Fruit fly (Drosophila melanogaster): ENCODE measurements around the gene Asciz.
A peak's percentile ranks its signal among the peaks of the same experiment; 100 is the strongest.

The Asciz gene

dm6 chr3L:3134064-3134545 lies 31.9 kb downstream of the Asciz start (continued):
- TF ChIP-seq CG4282 (GFP tag; optimal IDR thresholded peaks at IDR 0.05), result no peak
- TF ChIP-seq Oaz (GFP tag; IDR thresholded peaks at IDR 0.05), result no peak
- no peak for TF ChIP-seq CG7928 (GFP tag; optimal IDR thresholded peaks at IDR 0.05)
- TF ChIP-seq slp2 (GFP tag; optimal IDR thresholded peaks at IDR 0.05), result no peak
- no peak for TF ChIP-seq CG12769 (tag; optimal IDR thresholded peaks at IDR 0.05)
- TF ChIP-seq CG9215 (GFP tag; IDR thresholded peaks at IDR 0.05), result no peak
- no peak for TF ChIP-seq CG17359 (tag; optimal IDR thresholded peaks at IDR 0.05)
- TF ChIP-seq CG15073 (GFP tag; optimal IDR thresholded peaks at IDR 0.05), result no peak
- TF ChIP-seq zfh2 (GFP tag; optimal IDR thresholded peaks at IDR 0.05), result no peak
- peak; percentile 20 for TF ChIP-seq CG8924 (tag; optimal IDR thresholded peaks at IDR 0.05)
- TF ChIP-seq zen (tag; optimal IDR thresholded peaks at IDR 0.05), result no peak
- TF ChIP-seq Mes4 (GFP tag; optimal IDR thresholded peaks at IDR 0.05), result no peak
- TF ChIP-seq Lim3 (GFP tag; IDR thresholded peaks at IDR 0.05), result no peak
- TF ChIP-seq CG4854 (GFP tag; optimal IDR thresholded peaks at IDR 0.05), result no peak
- TF ChIP-seq C15 (GFP tag; IDR thresholded peaks at IDR 0.05), result no peak
- no peak for TF ChIP-seq toy (GFP tag; IDR thresholded peaks at IDR 0.05)
- no peak for TF ChIP-seq CG10979 (tag; optimal IDR thresholded peaks at IDR 0.05)
- no peak for TF ChIP-seq tna (GFP tag; IDR thresholded peaks at IDR 0.05; ENCODE audit: partially characterized antibody)
- peak; percentile 7; the same call in 1 of the 2 replicates for TF ChIP-seq CG13287 (GFP tag; IDR thresholded peaks at IDR 0.05; ENCODE audit: partially characterized antibody)
- no peak for TF ChIP-seq CG8281 (tag; optimal IDR thresholded peaks at IDR 0.05)
- TF ChIP-seq run (tag; optimal IDR thresholded peaks at IDR 0.05), result no peak
- no peak for TF ChIP-seq kni (GFP tag; optimal IDR thresholded peaks at IDR 0.05)
- TF ChIP-seq CG13296 (GFP tag; optimal IDR thresholded peaks at IDR 0.05), result peak; percentile 41
- TF ChIP-seq ham (GFP tag; IDR thresholded peaks at IDR 0.05), result no peak
- TF ChIP-seq NK7.1 (GFP tag; optimal IDR thresholded peaks at IDR 0.05), result no peak
- TF ChIP-seq phol (tag; optimal IDR thresholded peaks at IDR 0.05), result no peak
- TF ChIP-seq CG11696 (GFP tag; IDR thresholded peaks at IDR 0.05), result no peak
- TF ChIP-seq CG14441 (GFP tag; IDR thresholded peaks at IDR 0.05), result no peak
- TF ChIP-seq luna (GFP tag; optimal IDR thresholded peaks at IDR 0.05), result no peak
- TF ChIP-seq fd64A (GFP tag; optimal IDR thresholded peaks at IDR 0.05), result no peak
- TF ChIP-seq CG15696 (tag; optimal IDR thresholded peaks at IDR 0.05), result no peak
- no peak for TF ChIP-seq CG1792 (GFP tag; optimal IDR thresholded peaks at IDR 0.05)
- TF ChIP-seq CG3847 (GFP tag; IDR thresholded peaks at IDR 0.05), result no peak
- no peak for TF ChIP-seq CG8290 (GFP tag; optimal IDR thresholded peaks at IDR 0.05)
- TF ChIP-seq CG8290 (tag; optimal IDR thresholded peaks at IDR 0.05), result peak in 1 of 2 experiments; percentile 29
- peak; percentile 62; the same call in 2 of the 3 replicates for TF ChIP-seq so (GFP tag; IDR thresholded peaks at IDR 0.05)
- TF ChIP-seq Hey (tag; optimal IDR thresholded peaks at IDR 0.05), result no peak
- no peak for TF ChIP-seq Mrtf (GFP tag; IDR thresholded peaks at IDR 0.05)
- TF ChIP-seq maf-S (GFP tag; optimal IDR thresholded peaks at IDR 0.05), result no peak
- TF ChIP-seq gro (GFP tag; optimal IDR thresholded peaks at IDR 0.05), result no peak
- TF ChIP-seq Hsf (GFP tag; optimal IDR thresholded peaks at IDR 0.05), result no peak
- TF ChIP-seq tll (GFP tag; optimal IDR thresholded peaks at IDR 0.05), result no peak
- no peak for TF ChIP-seq Xrp1 (GFP tag; IDR thresholded peaks at IDR 0.05)
- TF ChIP-seq HLH4C (GFP tag; IDR thresholded peaks at IDR 0.05; ENCODE audit: partially characterized antibody), result no peak
- TF ChIP-seq CG34422 (GFP tag; IDR thresholded peaks at IDR 0.05), result no peak
- no peak for TF ChIP-seq CG10654 (GFP tag; optimal IDR thresholded peaks at IDR 0.05)
- no peak for TF ChIP-seq Doc2 (GFP tag; IDR thresholded peaks at IDR 0.05)
- peak; percentile 40; the same call in 1 of the 3 replicates for TF ChIP-seq CG34224 (GFP tag; IDR thresholded peaks at IDR 0.05; ENCODE audit: partially characterized antibody)
- TF ChIP-seq CG12219 (GFP tag; optimal IDR thresholded peaks at IDR 0.05), result no peak
- no peak for TF ChIP-seq MESR4 (GFP tag; optimal IDR thresholded peaks at IDR 0.05)
- no peak for TF ChIP-seq Kr (GFP tag; optimal IDR thresholded peaks at IDR 0.05)
- no peak for TF ChIP-seq ara (GFP tag; IDR thresholded peaks at IDR 0.05)
